Worm (Caenorhabditis elegans): ENCODE data around the gene cept-1.

- no peak for TF ChIP-seq elt-3 (tag; optimal IDR thresholded peaks at IDR 0.05)
- TF ChIP-seq lin-13 (GFP tag; optimal IDR thresholded peaks at IDR 0.05), result no peak
- TF ChIP-seq nhr-77 (tag; optimal IDR thresholded peaks at IDR 0.05), result no peak
- no peak for TF ChIP-seq mab-9 (GFP tag; IDR thresholded peaks at IDR 0.05)
- TF ChIP-seq hlh-4 (tag; optimal IDR thresholded peaks at IDR 0.05), result no peak
- no peak for TF ChIP-seq tlp-1 (tag; optimal IDR thresholded peaks at IDR 0.05)
- TF ChIP-seq mdl-1 (tag; optimal IDR thresholded peaks at IDR 0.05), result no peak
- no peak for TF ChIP-seq nhr-237 (tag; optimal IDR thresholded peaks at IDR 0.05)
- no peak for TF ChIP-seq aly-2 (tag; optimal IDR thresholded peaks at IDR 0.05)
Measured at ce11 chrX:12730075-12730474, 31.8 kb upstream of the cept-1 start.

Data from whole organism, L1 larva.